Fruit fly (Drosophila melanogaster) whole organism, embryonic: ENCODE data around the gene CG46465.

Experiments
- Ada2b ChIP-seq: fragments of 200-800 bp; sonication (Bioruptor generic); IDR thresholded peaks from 2 replicates; pipeline ENCODE4 v1.3.6; 2022; ENCODE audit warnings: missing biosample characterization, missing genetic modification characterization
- Awh ChIP-seq: fragments of 200-800 bp; sonication (Bioruptor generic); IDR thresholded peaks from 2 replicates; pipeline ENCODE4, ENCODE4 v1.3.6; 2022; ENCODE audit warnings: missing biosample characterization, missing genetic modification characterization
- CG10366 ChIP-seq: fragments of 200-800 bp; sonication (Bioruptor generic); IDR thresholded peaks from 2 replicates; pipeline ENCODE4 v1.3.6; 2022; ENCODE audit warnings: missing biosample characterization, missing genetic modification characterization
- CG10565 ChIP-seq: fragments of 200-800 bp; sonication (Bioruptor generic); optimal IDR thresholded peaks from 3 replicates; lab custom pipeline; 2016; ENCODE audit warnings: missing biosample characterization, mild to moderate bottlenecking, missing genetic modification characterization
- CG12155 ChIP-seq: fragments of 200-800 bp; sonication (Bioruptor generic); optimal IDR thresholded peaks from 3 replicates; lab custom pipeline; 2016; ENCODE audit warnings: missing biosample characterization, missing genetic modification characterization
- CG1233 ChIP-seq: fragments of 200-800 bp; sonication (Bioruptor generic); optimal IDR thresholded peaks from 4 replicates; lab custom pipeline; 2018; ENCODE audit warnings: missing biosample characterization, mild to moderate bottlenecking, missing genetic modification characterization
- CG14050 ChIP-seq: fragments of 200-800 bp; sonication (Bioruptor generic); IDR thresholded peaks from 3 replicates; pipeline ENCODE4 v1.3.6; 2022; ENCODE audit warnings: missing biosample characterization, missing genetic modification characterization
- CG1529 ChIP-seq: fragments of 200-800 bp; sonication (Bioruptor generic); optimal IDR thresholded peaks from 3 replicates; lab custom pipeline; 2018; ENCODE audit warnings: missing biosample characterization, missing genetic modification characterization
- CG1602 ChIP-seq: fragments of 200-800 bp; sonication (Bioruptor generic); optimal IDR thresholded peaks from 3 replicates; lab custom pipeline; 2016; ENCODE audit warnings: missing biosample characterization, missing genetic modification characterization
- CG1603 ChIP-seq: fragments of 200-800 bp; sonication (Bioruptor generic); optimal IDR thresholded peaks from 2 replicates; lab custom pipeline; 2019; ENCODE audit warnings: missing biosample characterization, mild to moderate bottlenecking, missing genetic modification characterization, moderate library complexity
- CG17385 ChIP-seq: fragments of 200-800 bp; sonication (Bioruptor generic); optimal IDR thresholded peaks from 3 replicates; lab custom pipeline; 2018; ENCODE audit warnings: missing biosample characterization, mild to moderate bottlenecking, missing genetic modification characterization
- CG17829 ChIP-seq: fragments of 200-800 bp; optimal IDR thresholded peaks from 2 replicates; lab custom pipeline; 2019; ENCODE audit warnings: missing biosample characterization, mild to moderate bottlenecking, missing genetic modification characterization, moderate library complexity
- CG18262 ChIP-seq: fragments of 200-800 bp; optimal IDR thresholded peaks from 3 replicates; lab custom pipeline; 2019; ENCODE audit warnings: missing biosample characterization, mild to moderate bottlenecking, missing genetic modification characterization, moderate library complexity
- CG18619 ChIP-seq: fragments of 200-800 bp; sonication (Bioruptor generic); optimal IDR thresholded peaks from 3 replicates; lab custom pipeline; 2017; ENCODE audit warnings: missing biosample characterization, mild to moderate bottlenecking, missing genetic modification characterization
- CG18764 ChIP-seq: fragments of 200-800 bp; sonication (Bioruptor generic); optimal IDR thresholded peaks from 3 replicates; lab custom pipeline; 2016; ENCODE audit warnings: missing biosample characterization, missing genetic modification characterization
- CG2199 ChIP-seq: fragments of 200-800 bp; sonication (Bioruptor generic); IDR thresholded peaks from 3 replicates; pipeline ENCODE4 v1.3.6; 2022; ENCODE audit warnings: missing biosample characterization, missing genetic modification characterization
- CG32532 ChIP-seq: fragments of 200-800 bp; sonication (Bioruptor generic); IDR thresholded peaks from 2 replicates; pipeline ENCODE4 v1.3.6; 2022; ENCODE audit warnings: missing biosample characterization, missing genetic modification characterization
- CG3281 ChIP-seq: fragments of 200-800 bp; sonication (Bioruptor generic); optimal IDR thresholded peaks from 3 replicates; lab custom pipeline; 2017; ENCODE audit warnings: missing biosample characterization, mild to moderate bottlenecking, missing genetic modification characterization
- CG34376 ChIP-seq: fragments of 200-800 bp; sonication (Bioruptor generic); optimal IDR thresholded peaks from 2 replicates; lab custom pipeline; 2018; ENCODE audit warnings: missing biosample characterization, mild to moderate bottlenecking, missing genetic modification characterization
- CG34422 ChIP-seq: fragments of 200-800 bp; sonication (Bioruptor generic); IDR thresholded peaks from 3 replicates; pipeline ENCODE4 v1.3.6; 2022; ENCODE audit warnings: missing biosample characterization, missing genetic modification characterization
- CG3838 ChIP-seq: fragments of 200-800 bp; sonication (Bioruptor generic); optimal IDR thresholded peaks from 3 replicates; lab custom pipeline; 2016; ENCODE audit warnings: missing biosample characterization, missing genetic modification characterization
- CG4424 ChIP-seq: fragments of 200-800 bp; sonication (Bioruptor generic); optimal IDR thresholded peaks from 3 replicates; lab custom pipeline; 2016; ENCODE audit warnings: missing biosample characterization, missing genetic modification characterization
- CG4820 ChIP-seq: fragments of 200-800 bp; sonication (Bioruptor generic); optimal IDR thresholded peaks from 3 replicates; lab custom pipeline; 2016; ENCODE audit warnings: missing biosample characterization, missing genetic modification characterization
- CG6854 ChIP-seq: fragments of 200-800 bp; sonication (Bioruptor generic); optimal IDR thresholded peaks from 3 replicates; lab custom pipeline; 2017; ENCODE audit warnings: missing biosample characterization, mild to moderate bottlenecking, missing genetic modification characterization
- CG7928 ChIP-seq: fragments of 200-800 bp; sonication (Bioruptor generic); optimal IDR thresholded peaks from 2 replicates; lab custom pipeline; 2017; ENCODE audit warnings: missing biosample characterization, mild to moderate bottlenecking, missing genetic modification characterization
- Chrac-16 ChIP-seq: fragments of 200-800 bp; sonication (Bioruptor generic); optimal IDR thresholded peaks from 3 replicates; lab custom pipeline; 2016; ENCODE audit warnings: missing biosample characterization, missing genetic modification characterization
- Deaf1 ChIP-seq: fragments of 200-800 bp; optimal IDR thresholded peaks from 3 replicates; lab custom pipeline; 2019; ENCODE audit warnings: missing biosample characterization, mild to moderate bottlenecking, missing genetic modification characterization, moderate library complexity
- Dfd ChIP-seq, 2 experiments: fragments of >200 bp; optimal IDR thresholded peaks; 2 replicates each; lab custom pipeline; 2017; ENCODE audit warnings: missing biosample characterization in 2 of 2, missing genetic modification characterization in 2 of 2
- Dip2 ChIP-seq: fragments of 200-800 bp; sonication (Bioruptor generic); IDR thresholded peaks from 2 replicates; pipeline ENCODE4 v1.3.6; 2022; ENCODE audit warnings: missing biosample characterization, missing genetic modification characterization
- Drgx ChIP-seq: fragments of 200-800 bp; sonication (Bioruptor generic); IDR thresholded peaks from 2 replicates; pipeline ENCODE4 v1.3.6; 2022; ENCODE audit warnings: missing biosample characterization, missing genetic modification characterization
- Ets65A ChIP-seq: fragments of 200-800 bp; sonication (Bioruptor generic); peaks from one replicate; lab custom pipeline; 2016; ENCODE audit warnings: missing biosample characterization, missing genetic modification characterization
- H15 ChIP-seq: fragments of 200-800 bp; sonication (Bioruptor generic); IDR thresholded peaks from 3 replicates; pipeline ENCODE4 v1.3.6; 2022; ENCODE audit warnings: missing biosample characterization, missing genetic modification characterization
- HLH54F ChIP-seq: fragments of 200-800 bp; sonication (Bioruptor generic); optimal IDR thresholded peaks from 3 replicates; lab custom pipeline; 2016; ENCODE audit warnings: missing biosample characterization, missing genetic modification characterization
- Hmx ChIP-seq: fragments of 200-800 bp; sonication (Bioruptor generic); optimal IDR thresholded peaks from 2 replicates; lab custom pipeline; 2016; ENCODE audit warnings: missing biosample characterization, missing genetic modification characterization
- Lhr ChIP-seq: fragments of 200-800 bp; sonication (Bioruptor generic); optimal IDR thresholded peaks from 3 replicates; lab custom pipeline; 2017; ENCODE audit warnings: mild to moderate bottlenecking, missing biosample characterization, missing genetic modification reagents, missing genetic modification characterization
- MESR4 ChIP-seq: fragments of 200-800 bp; sonication (Bioruptor generic); optimal IDR thresholded peaks from 2 replicates; lab custom pipeline; 2018; ENCODE audit warnings: missing biosample characterization, mild to moderate bottlenecking, missing genetic modification characterization, moderate library complexity
- Ptx1 ChIP-seq: fragments of 200-800 bp; sonication (Bioruptor generic); IDR thresholded peaks from 2 replicates; pipeline ENCODE4 v1.3.6; 2022; ENCODE audit warnings: missing biosample characterization, missing genetic modification characterization
- Six4 ChIP-seq: fragments of 200-800 bp; sonication (Bioruptor generic); optimal IDR thresholded peaks from 2 replicates; lab custom pipeline; 2016; ENCODE audit warnings: missing biosample characterization, missing genetic modification characterization
- Tbp ChIP-seq: fragments of >200 bp; optimal IDR thresholded peaks from 2 replicates; lab custom pipeline; 2018; ENCODE audit warnings: missing biosample characterization, missing genetic modification characterization
- az2 ChIP-seq: fragments of 200-800 bp; sonication (Bioruptor generic); optimal IDR thresholded peaks from 3 replicates; lab custom pipeline; 2016; ENCODE audit warnings: missing biosample characterization, missing genetic modification characterization
- chm ChIP-seq: fragments of 200-800 bp; sonication (Bioruptor generic); IDR thresholded peaks from 2 replicates; pipeline ENCODE4 v1.3.6; 2022; ENCODE audit warnings: missing biosample characterization, missing genetic modification characterization
- dan ChIP-seq: fragments of 200-800 bp; sonication (Bioruptor generic); IDR thresholded peaks from 2 replicates; pipeline ENCODE4 v1.3.6; 2022; ENCODE audit warnings: missing biosample characterization, missing genetic modification characterization
- dpn ChIP-seq, 2 experiments: fragments of 200-800 bp; sonication (Bioruptor generic); optimal IDR thresholded peaks; 3 replicates each; lab custom pipeline; 2016; ENCODE audit warnings: missing biosample characterization in 2 of 2, missing genetic modification characterization in 2 of 2
- gsb ChIP-seq: fragments of 200-800 bp; sonication (Bioruptor generic); IDR thresholded peaks from 2 replicates; pipeline ENCODE4 v1.3.6; 2022; ENCODE audit warnings: missing biosample characterization, missing genetic modification characterization
- h ChIP-seq: fragments of >200 bp; optimal IDR thresholded peaks from 2 replicates; lab custom pipeline; 2017
- hb ChIP-seq: fragments of 200-800 bp; sonication (Bioruptor generic); IDR thresholded peaks from 3 replicates; pipeline ENCODE4 v1.3.6; 2022; ENCODE audit warnings: missing biosample characterization, missing genetic modification characterization; ENCODE audit not compliant: partially characterized antibody
- insv ChIP-seq, 2 experiments: fragments of 200-800 bp; sonication (Bioruptor generic); optimal IDR thresholded peaks; 3 replicates each; lab custom pipeline; 2016 to 2018; ENCODE audit warnings: missing biosample characterization in 2 of 2, missing genetic modification characterization in 2 of 2
- pb ChIP-seq: fragments of 200-800 bp; sonication (Bioruptor generic); optimal IDR thresholded peaks from 3 replicates; lab custom pipeline; 2016; ENCODE audit warnings: missing biosample characterization, missing genetic modification characterization
- phol ChIP-seq: fragments of 200-800 bp; sonication (Bioruptor generic); optimal IDR thresholded peaks from 3 replicates; lab custom pipeline; 2018; ENCODE audit warnings: missing biosample characterization, mild to moderate bottlenecking, missing genetic modification characterization, moderate library complexity
- pum ChIP-seq: fragments of 200-800 bp; sonication (Bioruptor generic); optimal IDR thresholded peaks from 2 replicates; lab custom pipeline; 2016; ENCODE audit warnings: missing biosample characterization, missing genetic modification characterization
- shn ChIP-seq: fragments of 200-800 bp; sonication (Bioruptor generic); optimal IDR thresholded peaks from 3 replicates; lab custom pipeline; 2016; ENCODE audit warnings: missing biosample characterization, missing genetic modification characterization
- stc ChIP-seq: fragments of 200-800 bp; sonication (Bioruptor generic); IDR thresholded peaks from 2 replicates; pipeline ENCODE4 v1.3.6; 2022; ENCODE audit warnings: missing biosample characterization, missing genetic modification characterization
- usp ChIP-seq: fragments of >200 bp; optimal IDR thresholded peaks from 2 replicates; lab custom pipeline; 2017; ENCODE audit warnings: missing biosample characterization, missing genetic modification characterization

The CG46465 gene

dm6 chr2L:19002959-19003371 is 10.7 kb downstream of the CG46465 start, which contains the start of gene CG31793 (continued):
- TF ChIP-seq Deaf1 (peak; percentile 42), CG18619 (GFP tag; lab: Kevin White, UChicago) (peak; percentile 32), CG10366 (GFP tag; lab: Robert Waterston, UW) (0 out of 2 replicates have a peak, but pooled peaks have one; percentile 24), Awh (GFP tag; lab: Robert Waterston, UW) (no peak), dpn (GFP tag; optimal IDR thresholded peaks at IDR 0.05; lab: Kevin White, UChicago) (peak in 1 of 2 experiments; percentile 32), Six4 (GFP tag; lab: Kevin White, UChicago) (no peak), shn (GFP tag; lab: Kevin White, UChicago) (no peak), Lhr (no peak), insv (GFP tag; optimal IDR thresholded peaks at IDR 0.05; lab: Kevin White, UChicago) (no peak), CG1603 (tag; lab: Kevin White, UChicago) (no peak), CG18764 (no peak), gsb (GFP tag; lab: Robert Waterston, UW) (no peak; the same call in 1 of the 2 replicates), hb (no peak), h (lab: Kevin White, UChicago) (no peak), pb (GFP tag; lab: Kevin White, UChicago) (no peak), Tbp (GFP tag; lab: Kevin White, UChicago) (no peak), CG4424 (GFP tag; lab: Kevin White, UChicago) (peak; percentile 23), Chrac-16 (no peak), CG3838 (GFP tag; lab: Kevin White, UChicago) (no peak), CG4820 (GFP tag; lab: Kevin White, UChicago) (no peak), az2 (peak; percentile 29), MESR4 (no peak), CG34376 (peak; percentile 66), Ada2b (GFP tag; lab: Robert Waterston, UW) (peak; percentile 58; the same call in 1 of the 2 replicates), Dfd (GFP tag; optimal IDR thresholded peaks at IDR 0.05; lab: Kevin White, UChicago) (no peak), CG18262 (tag; lab: Kevin White, UChicago) (peak; percentile 57), CG3281 (GFP tag; lab: Kevin White, UChicago) (peak; percentile 76), CG17385 (peak; percentile 57), HLH54F (no peak), phol (tag; lab: Kevin White, UChicago) (peak; percentile 46), chm (no peak; the same call in 1 of the 2 replicates), usp (no peak), CG32532 (peak; percentile 71; the same call in 1 of the 2 replicates), Dip2 (GFP tag; lab: Robert Waterston, UW) (no peak), Drgx (peak; percentile 73), stc (GFP tag; lab: Robert Waterston, UW) (no peak), H15 (GFP tag; lab: Robert Waterston, UW) (no peak), CG14050 (peak; percentile 12; the same call in 1 of the 3 replicates), Ptx1 (GFP tag; lab: Robert Waterston, UW) (peak; percentile 41; the same call in 1 of the 2 replicates), CG1233 (GFP tag; lab: Kevin White, UChicago) (peak; percentile 50), CG1529 (GFP tag; lab: Kevin White, UChicago) (no peak), CG34422 (GFP tag; lab: Robert Waterston, UW) (peak; percentile 42; the same call in 1 of the 3 replicates), CG1602 (GFP tag; lab: Kevin White, UChicago) (peak; percentile 3), Ets65A (GFP tag; lab: Kevin White, UChicago) (no peak), pum (GFP tag; lab: Kevin White, UChicago) (no peak), CG12155 (GFP tag; lab: Kevin White, UChicago) (peak; percentile 32), dan (no peak), CG17829 (tag; lab: Kevin White, UChicago) (peak; percentile 46), CG6854 (peak; percentile 56), Hmx (GFP tag; lab: Kevin White, UChicago) (no peak), CG10565 (GFP tag; lab: Kevin White, UChicago) (no peak), CG7928 (GFP tag; lab: Kevin White, UChicago) (no peak), CG2199 (GFP tag; lab: Robert Waterston, UW) (no peak)
